Worm (Caenorhabditis elegans): ENCODE data around the gene fbxa-77.

DNA sequence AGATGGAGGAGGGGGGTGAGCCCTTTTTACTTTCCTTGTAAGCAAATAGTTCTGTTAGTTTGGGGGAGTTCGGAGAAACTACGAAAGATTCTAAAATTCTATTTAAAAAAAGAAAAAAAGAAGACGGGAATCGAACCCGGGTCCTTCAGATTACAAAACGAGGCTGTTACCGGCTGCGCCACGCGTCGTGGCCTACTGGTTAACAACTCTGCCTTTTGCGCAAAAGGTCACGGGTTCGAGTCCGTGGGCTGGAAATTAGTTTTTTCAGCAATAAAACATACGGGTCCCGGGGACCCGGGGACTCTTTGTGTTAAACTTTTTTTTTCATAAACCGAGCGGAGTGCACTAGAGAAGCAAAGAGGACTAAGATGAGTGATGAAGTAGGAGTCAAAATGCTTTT, 18.1 kb upstream of the fbxa-77 start:
- TF ChIP-seq ctbp-1 (GFP tag; IDR thresholded peaks at IDR 0.05) (no peak), nhr-77 (tag; optimal IDR thresholded peaks at IDR 0.05) (no peak), nhr-76 (tag; optimal IDR thresholded peaks at IDR 0.05) (no peak), nhr-25 (tag; optimal IDR thresholded peaks at IDR 0.05; ENCODE audit: borderline replicate concordance, insufficient read depth) (no peak), hlh-30 (tag; optimal IDR thresholded peaks at IDR 0.05; ENCODE audit: insufficient read depth) (no peak), pqm-1 (tag; optimal IDR thresholded peaks at IDR 0.05) (no peak), F26F4.8 (GFP tag; conservative IDR thresholded peaks at IDR 0.05) (no peak)

Data from whole organism, L4 larva.